Worm (Caenorhabditis elegans) whole organism, young adult: ENCODE measurements around the gene C50D2.1.

ENCODE experiments used
- B0019.2 ChIP-seq: fragments of 200-800 bp; sonication (Bioruptor generic); conservative IDR thresholded peaks from 2 replicates; pipeline ENCODE4 v1.3.6; 2022; ENCODE audit warnings: missing genetic modification reagents, missing genetic modification characterization, missing compliant biosample characterization
- F10E7.11 ChIP-seq: sonication (generic microtip); optimal IDR thresholded peaks from 2 replicates; lab custom pipeline; 2017; ENCODE audit warnings: mild to moderate bottlenecking, missing genetic modification characterization, moderate library complexity, missing compliant biosample characterization
- T07F8.4 ChIP-seq: sonication (generic microtip); optimal IDR thresholded peaks from 2 replicates; lab custom pipeline; 2016; ENCODE audit warnings: mild to moderate bottlenecking, missing genetic modification characterization, moderate library complexity, missing compliant biosample characterization
- Y53G8AR.9 ChIP-seq: fragments of 200-800 bp; sonication (Bioruptor generic); conservative IDR thresholded peaks from 2 replicates; pipeline ENCODE4 v1.3.6; 2022; ENCODE audit warnings: missing genetic modification reagents, missing genetic modification characterization, missing compliant biosample characterization
- Y56A3A.18 ChIP-seq: fragments of 200-800 bp; sonication (Bioruptor generic); IDR thresholded peaks from 2 replicates; pipeline ENCODE4 v1.3.6; 2022; ENCODE audit warnings: missing genetic modification reagents, missing genetic modification characterization, missing compliant biosample characterization
- Y79H2A.3 ChIP-seq: fragments of 200-800 bp; sonication (Bioruptor generic); conservative IDR thresholded peaks from 2 replicates; pipeline ENCODE4 v1.3.6; 2022; ENCODE audit warnings: missing genetic modification reagents, missing genetic modification characterization, missing compliant biosample characterization
- ZK185.1 ChIP-seq: sonication (generic microtip); optimal IDR thresholded peaks from 2 replicates; lab custom pipeline; 2016; ENCODE audit warnings: mild to moderate bottlenecking, missing genetic modification characterization, missing compliant biosample characterization; ENCODE audit not compliant: poor library complexity, severe bottlenecking
- akir-1 ChIP-seq: fragments of 200-800 bp; sonication (Bioruptor generic); optimal IDR thresholded peaks from 2 replicates; lab custom pipeline; 2018; ENCODE audit warnings: mild to moderate bottlenecking, missing genetic modification characterization, moderate library complexity, missing compliant biosample characterization
- atf-7 ChIP-seq: sonication (generic microtip); optimal IDR thresholded peaks from 2 replicates; lab custom pipeline; 2017; ENCODE audit warnings: mild to moderate bottlenecking, missing genetic modification characterization, missing compliant biosample characterization
- attf-6 ChIP-seq: fragments of 200-800 bp; sonication (Bioruptor generic); IDR thresholded peaks from 2 replicates; pipeline ENCODE4 v1.3.6; 2022; ENCODE audit warnings: missing genetic modification reagents, missing genetic modification characterization, missing compliant biosample characterization
- cebp-1 ChIP-seq, 2 experiments: fragments of 200-800 bp in 1 of 2; sonication (Bioruptor generic) in 1 of 2; sonication (generic microtip) in 1 of 2; IDR thresholded peaks in 1 of 2; optimal IDR thresholded peaks in 1 of 2; 2 replicates each; pipeline versions ENCODE4 v1.3.6 to Lab custom; 2017 to 2022; ENCODE audit warnings: missing compliant biosample characterization in 2 of 2, missing genetic modification characterization in 2 of 2, mild to moderate bottlenecking in 1 of 2, missing genetic modification reagents in 1 of 2, moderate library complexity in 1 of 2
- ceh-100 ChIP-seq: fragments of 200-800 bp; sonication (Bioruptor generic); IDR thresholded peaks from 2 replicates; pipeline ENCODE4 v1.3.6; 2022; ENCODE audit warnings: missing genetic modification reagents, missing genetic modification characterization, missing compliant biosample characterization
- dpl-1 ChIP-seq: fragments of 150-350 bp; optimal IDR thresholded peaks from 2 replicates; lab custom pipeline; 2014; ENCODE audit warnings: missing biosample characterization, missing genetic modification reagents, missing genetic modification characterization
- ets-4 ChIP-seq: fragments of 200-800 bp; sonication (Bioruptor generic); optimal IDR thresholded peaks from 2 replicates; lab custom pipeline; 2018; ENCODE audit warnings: mild to moderate bottlenecking, missing genetic modification characterization, missing compliant biosample characterization
- gei-17 ChIP-seq: fragments of 200-800 bp; sonication (Bioruptor generic); optimal IDR thresholded peaks from 2 replicates; lab custom pipeline; 2018; ENCODE audit warnings: mild to moderate bottlenecking, missing genetic modification characterization, missing compliant biosample characterization
- him-1 ChIP-seq: sonication (generic microtip); optimal IDR thresholded peaks from 2 replicates; lab custom pipeline; 2016; ENCODE audit warnings: missing genotype, missing genetic modification reagents, missing genetic modification characterization, missing compliant biosample characterization
- hmg-20 ChIP-seq: fragments of 200-800 bp; sonication (Bioruptor generic); IDR thresholded peaks from 2 replicates; pipeline ENCODE4 v1.3.6; 2022; ENCODE audit warnings: missing genetic modification reagents, missing genetic modification characterization, missing compliant biosample characterization
- lin-35 ChIP-seq, 3 experiments: fragments of 150-350 bp in 2 of 3; sonication (generic microtip) in 1 of 3; optimal IDR thresholded peaks; 2 replicates each; lab custom pipeline; 2014 to 2018; ENCODE audit warnings: missing biosample characterization in 3 of 3, missing genetic modification characterization in 3 of 3, missing genetic modification reagents in 3 of 3
- lin-54 ChIP-seq: fragments of 200-800 bp; sonication (Bioruptor generic); optimal IDR thresholded peaks from 2 replicates; lab custom pipeline; 2018; ENCODE audit warnings: mild to moderate bottlenecking, missing genetic modification characterization, missing compliant biosample characterization
- lsy-27 ChIP-seq: sonication (generic microtip); optimal IDR thresholded peaks from 2 replicates; lab custom pipeline; 2017; ENCODE audit warnings: missing genetic modification characterization, mild to moderate bottlenecking, missing compliant biosample characterization, antibody characterized with exemption, missing genotype, borderline replicate concordance; ENCODE audit not compliant: insufficient read depth
- mel-28 ChIP-seq: sonication (generic microtip); optimal IDR thresholded peaks from 2 replicates; lab custom pipeline; 2016; ENCODE audit warnings: borderline replicate concordance, mild to moderate bottlenecking, missing genetic modification characterization, missing compliant biosample characterization
- mes-4 ChIP-seq: sonication (generic microtip); optimal IDR thresholded peaks from 2 replicates; lab custom pipeline; 2016; ENCODE audit warnings: missing genotype, missing genetic modification characterization, missing compliant biosample characterization
- nfya-2 ChIP-seq: fragments of 200-800 bp; sonication (Bioruptor generic); IDR thresholded peaks from 2 replicates; pipeline ENCODE4 v1.3.6; 2022; ENCODE audit warnings: missing genetic modification reagents, missing genetic modification characterization, missing compliant biosample characterization
- nhr-120 ChIP-seq: fragments of 200-800 bp; sonication (Bioruptor generic); IDR thresholded peaks from 2 replicates; pipeline ENCODE4 v1.3.6; 2022; ENCODE audit warnings: missing genetic modification characterization, missing compliant biosample characterization
- nhr-27 ChIP-seq: fragments of 200-800 bp; sonication (Bioruptor generic); optimal IDR thresholded peaks from 2 replicates; lab custom pipeline; 2018; ENCODE audit warnings: mild to moderate bottlenecking, missing genetic modification characterization, moderate library complexity, missing compliant biosample characterization
- nhr-90 ChIP-seq: sonication (generic microtip); optimal IDR thresholded peaks from 2 replicates; lab custom pipeline; 2016; ENCODE audit warnings: missing genotype, mild to moderate bottlenecking, missing genetic modification characterization, missing compliant biosample characterization
- repo-1 ChIP-seq: sonication (generic microtip); optimal IDR thresholded peaks from 2 replicates; lab custom pipeline; 2017; ENCODE audit warnings: mild to moderate bottlenecking, missing genetic modification characterization, missing compliant biosample characterization
- sdz-38 ChIP-seq: sonication (generic microtip); optimal IDR thresholded peaks from 2 replicates; lab custom pipeline; 2016; ENCODE audit warnings: missing genotype, missing genetic modification characterization, missing compliant biosample characterization
- snpc-1.3 ChIP-seq: sonication (generic microtip); optimal IDR thresholded peaks from 2 replicates; lab custom pipeline; 2017; ENCODE audit warnings: missing genetic modification characterization, mild to moderate bottlenecking, missing compliant biosample characterization, antibody characterized with exemption, moderate library complexity, missing genotype, missing genetic modification reagents; ENCODE audit not compliant: insufficient read depth
- sptf-2 ChIP-seq: fragments of 200-800 bp; sonication (Bioruptor generic); optimal IDR thresholded peaks from 2 replicates; lab custom pipeline; 2018; ENCODE audit warnings: mild to moderate bottlenecking, missing genetic modification characterization, missing compliant biosample characterization
- tbx-9 ChIP-seq: sonication (generic microtip); optimal IDR thresholded peaks from 2 replicates; lab custom pipeline; 2016; ENCODE audit warnings: borderline replicate concordance, missing genetic modification characterization, inconsistent platforms, missing compliant biosample characterization
- ztf-26 ChIP-seq: sonication (generic microtip); optimal IDR thresholded peaks from 2 replicates; lab custom pipeline; 2017; ENCODE audit warnings: missing genetic modification characterization, missing compliant biosample characterization

Gene C50D2.1

ce11 chrII:128929-129328, 17.6 kb downstream of the C50D2.1 start, which contains the start of gene srd-3:
TSS of gene srd-3 (minus strand) at chrII:129029.
- TF ChIP-seq atf-7 (tag; lab: Kevin White, UChicago): no peak
- TF ChIP-seq repo-1 (tag; lab: Kevin White, UChicago): no peak
- no peak for TF ChIP-seq snpc-1.3 (tag; lab: Kevin White, UChicago)
- TF ChIP-seq akir-1 (GFP tag; lab: Kevin White, UChicago): no peak

- TF ChIP-seq Y53G8AR.9 (no peak), gei-17 (GFP tag; lab: Kevin White, UChicago) (no peak), him-1 (tag; lab: Kevin White, UChicago) (no peak), mes-4 (tag; lab: Kevin White, UChicago) (no peak), cebp-1 (GFP tag; IDR thresholded peaks at IDR 0.05; lab: Robert Waterston, UW) (no peak), cebp-1 (tag; optimal IDR thresholded peaks at IDR 0.05; lab: Kevin White, UChicago) (no peak), attf-6 (GFP tag; lab: Robert Waterston, UW) (no peak), nhr-90 (tag; lab: Kevin White, UChicago) (no peak), lsy-27 (tag; lab: Kevin White, UChicago) (no peak), lin-54 (GFP tag; lab: Kevin White, UChicago) (no peak), ztf-26 (tag; lab: Kevin White, UChicago) (no peak), repo-1 (tag; lab: Kevin White, UChicago) (no peak), nhr-120 (GFP tag; lab: Robert Waterston, UW) (no peak), ets-4 (GFP tag; lab: Kevin White, UChicago) (no peak), sptf-2 (GFP tag; lab: Kevin White, UChicago) (no peak), nhr-27 (tag; lab: Kevin White, UChicago) (no peak), tbx-9 (no peak), Y56A3A.18 (GFP tag; lab: Robert Waterston, UW) (no peak), dpl-1 (no peak), ZK185.1 (tag; lab: Kevin White, UChicago) (no peak), sdz-38 (tag; lab: Kevin White, UChicago) (no peak)
Observed at ce11 chrII:129770-130169, 18.4 kb downstream of the C50D2.1 start.

- no peak for TF ChIP-seq repo-1 (tag; lab: Kevin White, UChicago)
- TF ChIP-seq F10E7.11 (tag; lab: Kevin White, UChicago): no peak
- no peak for TF ChIP-seq ceh-100 (GFP tag; lab: Robert Waterston, UW)
- TF ChIP-seq T07F8.4 (tag; lab: Kevin White, UChicago): no peak
- TF ChIP-seq nfya-2 (GFP tag; lab: Robert Waterston, UW): no peak
- TF ChIP-seq hmg-20 (GFP tag; lab: Robert Waterston, UW): no peak
- no peak for TF ChIP-seq Y79H2A.3 (GFP tag; lab: Robert Waterston, UW)
- TF ChIP-seq lin-35 (GFP tag; optimal IDR thresholded peaks at IDR 0.05; lab: Kevin White, UChicago): no peak
- no peak for TF ChIP-seq mel-28 (tag; lab: Kevin White, UChicago)
- TF ChIP-seq ZK185.1 (tag; lab: Kevin White, UChicago): no peak
- TF ChIP-seq B0019.2: no peak
Observed at ce11 chrII:133548-134275, 22.3 kb downstream of the C50D2.1 start, which contains the start of gene cwn-1. TSS of gene cwn-1 (minus strand) at chrII:133598.
